Worm (Caenorhabditis elegans): Measurements from ENCODE around the gene cla-1.

cla-1 gene

ce11 chrIV:7580062-7580614, 8.6 kb upstream of the cla-1 start, which contains the start of the genes cec-5 and nol-10 (continued):
- TF ChIP-seq ztf-18 (tag; optimal IDR thresholded peaks at IDR 0.05) (peak; percentile 90), F33H1.4 (GFP tag; IDR thresholded peaks at IDR 0.05) (no peak; the same call in 1 of the 2 replicates), bed-2 (GFP tag; IDR thresholded peaks at IDR 0.05) (no peak), tbp1 (GFP tag; optimal IDR thresholded peaks at IDR 0.05) (peak; percentile 74), repo-1 (tag; optimal IDR thresholded peaks at IDR 0.05) (peak; percentile 30), hlh-26 (GFP tag; conservative IDR thresholded peaks at IDR 0.05) (no peak), ztf-28 (GFP tag; IDR thresholded peaks at IDR 0.05) (0 out of 2 replicates have a peak, but pooled peaks have one; percentile 27), B0019.2 (GFP tag; conservative IDR thresholded peaks at IDR 0.05) (peak; percentile 61; the same call in 1 of the 2 replicates), dpff-1 (tag; optimal IDR thresholded peaks at IDR 0.05) (no peak), mxl-1 (tag; optimal IDR thresholded peaks at IDR 0.05) (no peak), efl-1 (GFP tag; optimal IDR thresholded peaks at IDR 0.05) (peak; percentile 81), ceh-58 (GFP tag; IDR thresholded peaks at IDR 0.05) (no peak), dpl-1 (GFP tag; optimal IDR thresholded peaks at IDR 0.05) (peak; percentile 77), ceh-27 (GFP tag; optimal IDR thresholded peaks at IDR 0.05) (peak; percentile 90), F55B11.4 (tag; optimal IDR thresholded peaks at IDR 0.05; ENCODE audit: borderline replicate concordance, insufficient read depth) (no peak), ceh-91 (GFP tag; IDR thresholded peaks at IDR 0.05) (peak; percentile 74), T07F8.4 (tag; optimal IDR thresholded peaks at IDR 0.05) (peak; percentile 12), madf-8 (GFP tag; conservative IDR thresholded peaks at IDR 0.05) (peak; percentile 41), lir-1 (GFP tag; conservative IDR thresholded peaks at IDR 0.05) (peak; percentile 71), hmg-1.2 (GFP tag; IDR thresholded peaks at IDR 0.05) (peak; percentile 89), snpc-4 (GFP tag; optimal IDR thresholded peaks at IDR 0.05) (peak; percentile 77), snpc-4 (tag; optimal IDR thresholded peaks at IDR 0.05) (peak; percentile 76 to 89 (median 79)), hrde-1 (tag; optimal IDR thresholded peaks at IDR 0.05; ENCODE audit: borderline replicate concordance) (peak; percentile 24), sea-2 (GFP tag; IDR thresholded peaks at IDR 0.05) (no peak), hmg-20 (GFP tag; IDR thresholded peaks at IDR 0.05) (no peak), ztf-3 (GFP tag; optimal IDR thresholded peaks at IDR 0.05) (no peak), lin-35 (GFP tag; optimal IDR thresholded peaks at IDR 0.05) (peak; percentile 31 to 77 (median 46)), nfyb-1 (GFP tag; IDR thresholded peaks at IDR 0.05) (peak; percentile 83), him-1 (tag; optimal IDR thresholded peaks at IDR 0.05) (peak; percentile 45), lin-40 (tag; optimal IDR thresholded peaks at IDR 0.05) (peak; percentile 62), F23B12.7 (tag; optimal IDR thresholded peaks at IDR 0.05; ENCODE audit: insufficient read depth) (peak; percentile 75), gei-17 (GFP tag; optimal IDR thresholded peaks at IDR 0.05) (no peak), athp-1 (tag; optimal IDR thresholded peaks at IDR 0.05) (peak; percentile 46), D2030.7 (GFP tag; IDR thresholded peaks at IDR 0.05) (peak; percentile 93), ets-4 (GFP tag; optimal IDR thresholded peaks at IDR 0.05) (no peak), F10E7.11 (tag; optimal IDR thresholded peaks at IDR 0.05) (no peak), mcd-1 (GFP tag; IDR thresholded peaks at IDR 0.05) (peak; percentile 81), F22D6.2 (tag; optimal IDR thresholded peaks at IDR 0.05) (no peak), tlf-1 (GFP tag; optimal IDR thresholded peaks at IDR 0.05) (peak; percentile 73), C06A6.2 (GFP tag; conservative IDR thresholded peaks at IDR 0.05) (no peak), let-526 (GFP tag; IDR thresholded peaks at IDR 0.05) (no peak), egrh-3 (GFP tag; IDR thresholded peaks at IDR 0.05) (0 out of 2 replicates have a peak, but pooled peaks have one; percentile 46), rpc-1 (optimal IDR thresholded peaks at IDR 0.05) (no peak), rpc-1 (tag; optimal IDR thresholded peaks at IDR 0.05) (peak; percentile 0), attf-5 (GFP tag; optimal IDR thresholded peaks at IDR 0.05) (peak; percentile 98), B0336.3 (GFP tag; IDR thresholded peaks at IDR 0.05) (peak; percentile 57; the same call in 1 of the 2 replicates), hsf-1 (GFP tag; IDR thresholded peaks at IDR 0.05) (0 out of 2 replicates have a peak, but pooled peaks have one; percentile 26), cebp-1 (GFP tag; IDR thresholded peaks at IDR 0.05) (no peak), cebp-1 (tag; optimal IDR thresholded peaks at IDR 0.05) (peak; percentile 80)

All from whole organism, young adult.